Worm (Caenorhabditis elegans) whole organism, young adult: ENCODE results near the gene C39B5.14.

ENCODE experiments used
- B0019.2 ChIP-seq: fragments of 200-800 bp; sonication (Bioruptor generic); conservative IDR thresholded peaks from 2 replicates; pipeline ENCODE4 v1.3.6; 2022; ENCODE audit warnings: missing genetic modification reagents, missing genetic modification characterization, missing compliant biosample characterization
- B0261.1 ChIP-seq: sonication (generic microtip); optimal IDR thresholded peaks from 2 replicates; lab custom pipeline; 2016; ENCODE audit warnings: mild to moderate bottlenecking, missing genetic modification characterization, moderate library complexity, missing compliant biosample characterization
- C17E4.6 ChIP-seq: fragments of 200-800 bp; sonication (Bioruptor generic); IDR thresholded peaks from 2 replicates; pipeline ENCODE4 v1.3.6; 2022; ENCODE audit warnings: missing genetic modification reagents, missing genetic modification characterization, missing compliant biosample characterization
- D2030.7 ChIP-seq: fragments of 200-800 bp; sonication (Bioruptor generic); IDR thresholded peaks from 2 replicates; pipeline ENCODE4 v1.3.6; 2022; ENCODE audit warnings: missing genetic modification reagents, missing genetic modification characterization, missing compliant biosample characterization
- ZK185.1 ChIP-seq: sonication (generic microtip); optimal IDR thresholded peaks from 2 replicates; lab custom pipeline; 2016; ENCODE audit warnings: mild to moderate bottlenecking, missing genetic modification characterization, missing compliant biosample characterization; ENCODE audit not compliant: poor library complexity, severe bottlenecking
- aptf-2 ChIP-seq: fragments of 200-800 bp; sonication (Bioruptor generic); conservative IDR thresholded peaks from 2 replicates; pipeline ENCODE4 v1.3.6; 2022; ENCODE audit warnings: missing genetic modification reagents, missing genetic modification characterization, missing compliant biosample characterization
- aptf-3 ChIP-seq: fragments of 200-800 bp; sonication (Bioruptor generic); IDR thresholded peaks from 2 replicates; pipeline ENCODE4 v1.3.6; 2022; ENCODE audit warnings: missing genetic modification characterization, missing compliant biosample characterization
- attf-5 ChIP-seq: fragments of 200-800 bp; sonication (Bioruptor generic); optimal IDR thresholded peaks from 2 replicates; lab custom pipeline; 2018; ENCODE audit warnings: mild to moderate bottlenecking, missing genetic modification characterization, missing compliant biosample characterization
- ceh-100 ChIP-seq: fragments of 200-800 bp; sonication (Bioruptor generic); IDR thresholded peaks from 2 replicates; pipeline ENCODE4 v1.3.6; 2022; ENCODE audit warnings: missing genetic modification reagents, missing genetic modification characterization, missing compliant biosample characterization
- ceh-58 ChIP-seq: fragments of 200-800 bp; sonication (Bioruptor generic); IDR thresholded peaks from 2 replicates; pipeline ENCODE4 v1.3.6; 2022; ENCODE audit warnings: missing genetic modification characterization, missing compliant biosample characterization
- ceh-91 ChIP-seq: fragments of 200-800 bp; sonication (Bioruptor generic); IDR thresholded peaks from 2 replicates; pipeline ENCODE4 v1.3.6; 2022; ENCODE audit warnings: missing genetic modification reagents, missing genetic modification characterization, missing compliant biosample characterization
- chd-7 ChIP-seq: sonication (generic microtip); optimal IDR thresholded peaks from 2 replicates; lab custom pipeline; 2016; ENCODE audit warnings: mild to moderate bottlenecking, missing genetic modification characterization, moderate library complexity, missing compliant biosample characterization
- egrh-3 ChIP-seq: fragments of 200-800 bp; sonication (Bioruptor generic); IDR thresholded peaks from 2 replicates; pipeline ENCODE4 v1.3.6; 2022; ENCODE audit warnings: missing genetic modification reagents, missing genetic modification characterization, missing compliant biosample characterization
- ekl-4 ChIP-seq: fragments of 200-800 bp; sonication (Bioruptor generic); IDR thresholded peaks from 2 replicates; pipeline ENCODE4 v1.3.6; 2022; ENCODE audit warnings: missing genetic modification reagents, missing genetic modification characterization, missing compliant biosample characterization
- hlh-26 ChIP-seq: fragments of 200-800 bp; sonication (Bioruptor generic); conservative IDR thresholded peaks from 2 replicates; pipeline ENCODE4 v1.3.6; 2022; ENCODE audit warnings: missing genetic modification reagents, missing genetic modification characterization, missing compliant biosample characterization
- hmg-1.2 ChIP-seq: fragments of 200-800 bp; sonication (Bioruptor generic); IDR thresholded peaks from 2 replicates; pipeline ENCODE4 v1.3.6; 2022; ENCODE audit warnings: missing genetic modification reagents, missing genetic modification characterization, missing compliant biosample characterization
- lin-54 ChIP-seq: fragments of 200-800 bp; sonication (Bioruptor generic); optimal IDR thresholded peaks from 2 replicates; lab custom pipeline; 2018; ENCODE audit warnings: mild to moderate bottlenecking, missing genetic modification characterization, missing compliant biosample characterization
- lir-1 ChIP-seq: fragments of 200-800 bp; sonication (Bioruptor generic); conservative IDR thresholded peaks from 2 replicates; pipeline ENCODE4 v1.3.6; 2022; ENCODE audit warnings: missing genetic modification reagents, missing genetic modification characterization, missing compliant biosample characterization
- lsl-1 ChIP-seq: fragments of 200-800 bp; sonication (Bioruptor generic); optimal IDR thresholded peaks from 2 replicates; lab custom pipeline; 2018; ENCODE audit warnings: mild to moderate bottlenecking, missing genetic modification characterization, moderate library complexity, missing compliant biosample characterization
- madf-10 ChIP-seq: sonication (generic microtip); optimal IDR thresholded peaks from 2 replicates; lab custom pipeline; 2016; ENCODE audit warnings: mild to moderate bottlenecking, missing genetic modification characterization, missing compliant biosample characterization
- madf-8 ChIP-seq: fragments of 200-800 bp; sonication (Bioruptor generic); conservative IDR thresholded peaks from 2 replicates; pipeline ENCODE4 v1.3.6; 2022; ENCODE audit warnings: missing genetic modification reagents, missing genetic modification characterization, missing compliant biosample characterization
- mcd-1 ChIP-seq: fragments of 200-800 bp; sonication (Bioruptor generic); IDR thresholded peaks from 2 replicates; pipeline ENCODE4 v1.3.6; 2022; ENCODE audit warnings: missing genetic modification reagents, missing genetic modification characterization, missing compliant biosample characterization
- mxl-1 ChIP-seq: sonication (generic microtip); optimal IDR thresholded peaks from 2 replicates; lab custom pipeline; 2016; ENCODE audit warnings: missing genetic modification characterization, missing compliant biosample characterization
- nhr-27 ChIP-seq: fragments of 200-800 bp; sonication (Bioruptor generic); optimal IDR thresholded peaks from 2 replicates; lab custom pipeline; 2018; ENCODE audit warnings: mild to moderate bottlenecking, missing genetic modification characterization, moderate library complexity, missing compliant biosample characterization
- nhr-80 ChIP-seq: sonication (generic microtip); optimal IDR thresholded peaks from 2 replicates; lab custom pipeline; 2016; ENCODE audit warnings: missing genetic modification characterization, missing compliant biosample characterization
- pbrm-1 ChIP-seq: fragments of 200-800 bp; sonication (Bioruptor generic); IDR thresholded peaks from 2 replicates; pipeline ENCODE4 v1.3.6; 2022; ENCODE audit warnings: missing genetic modification reagents, missing genetic modification characterization, missing compliant biosample characterization
- repo-1 ChIP-seq: sonication (generic microtip); optimal IDR thresholded peaks from 2 replicates; lab custom pipeline; 2017; ENCODE audit warnings: mild to moderate bottlenecking, missing genetic modification characterization, missing compliant biosample characterization
- rpc-1 ChIP-seq, 2 experiments: fragments of 150-350 bp in 1 of 2; sonication (generic microtip) in 1 of 2; optimal IDR thresholded peaks; 2 replicates each; lab custom pipeline; 2014 to 2018; ENCODE audit warnings: missing biosample characterization in 1 of 2, missing genetic modification characterization in 1 of 2, missing genetic modification reagents in 1 of 2, missing genotype in 1 of 2
- sea-2 ChIP-seq: fragments of 200-800 bp; sonication (Bioruptor generic); IDR thresholded peaks from 2 replicates; pipeline ENCODE4 v1.3.6; 2022; ENCODE audit warnings: missing genetic modification characterization, missing compliant biosample characterization
- somi-1 ChIP-seq: fragments of 200-800 bp; sonication (Bioruptor generic); optimal IDR thresholded peaks from 2 replicates; lab custom pipeline; 2018; ENCODE audit warnings: mild to moderate bottlenecking, missing genetic modification characterization, missing compliant biosample characterization
- zfh-2 ChIP-seq: fragments of 200-800 bp; sonication (Bioruptor generic); conservative IDR thresholded peaks from 2 replicates; pipeline ENCODE4 v1.3.6; 2022; ENCODE audit warnings: missing genetic modification reagents, missing genetic modification characterization, missing compliant biosample characterization
- ztf-18 ChIP-seq: sonication (generic microtip); optimal IDR thresholded peaks from 2 replicates; lab custom pipeline; 2016; ENCODE audit warnings: missing genotype, mild to moderate bottlenecking, missing genetic modification characterization, missing compliant biosample characterization
- ztf-28 ChIP-seq: fragments of 200-800 bp; sonication (Bioruptor generic); IDR thresholded peaks from 2 replicates; pipeline ENCODE4 v1.3.6; 2022; ENCODE audit warnings: missing genetic modification reagents, missing genetic modification characterization, missing compliant biosample characterization
- ztf-3 ChIP-seq: fragments of 200-800 bp; sonication (Bioruptor generic); optimal IDR thresholded peaks from 2 replicates; lab custom pipeline; 2018; ENCODE audit warnings: mild to moderate bottlenecking, missing genetic modification characterization, missing compliant biosample characterization

The C39B5.14 gene

ce11 chrIII:2197706-2198105, 13.5 kb upstream of the C39B5.14 start, which contains the start of gene C39B5.6:
TSS of gene C39B5.6 (plus strand) at chrIII:2198006.
- TF ChIP-seq sea-2 (GFP tag; lab: Robert Waterston, UW) = no peak
- no peak for TF ChIP-seq D2030.7 (GFP tag; lab: Robert Waterston, UW)
- 0 out of 2 replicates have a peak, but pooled peaks have one; percentile 4 for TF ChIP-seq mcd-1 (GFP tag; lab: Robert Waterston, UW)
- no peak for TF ChIP-seq nhr-27 (tag; lab: Kevin White, UChicago)

- TF ChIP-seq somi-1 (GFP tag; lab: Kevin White, UChicago) (no peak), ZK185.1 (tag; lab: Kevin White, UChicago) (no peak), ztf-18 (tag; lab: Kevin White, UChicago) (no peak), ceh-100 (GFP tag; lab: Robert Waterston, UW) (no peak), rpc-1 (optimal IDR thresholded peaks at IDR 0.05; lab: Kevin White, UChicago) (no peak), rpc-1 (tag; optimal IDR thresholded peaks at IDR 0.05; lab: Kevin White, UChicago) (no peak), mxl-1 (tag; lab: Kevin White, UChicago) (no peak), attf-5 (GFP tag; lab: Kevin White, UChicago) (no peak), sea-2 (GFP tag; lab: Robert Waterston, UW) (no peak), C17E4.6 (GFP tag; lab: Robert Waterston, UW) (no peak), lin-54 (GFP tag; lab: Kevin White, UChicago) (no peak)
- TF ChIP-seq, all 124 proteins: peak for 0
Measured at ce11 chrIII:2205155-2205554, 6.1 kb upstream of the C39B5.14 start.

ce11 chrIII:2207864-2208263, 3.4 kb upstream of the C39B5.14 start, which contains the start of gene C39B5.5:
TSS of gene C39B5.5 (plus strand) at chrIII:2208164.
- TF ChIP-seq ceh-100 (GFP tag; lab: Robert Waterston, UW) (no peak), egrh-3 (GFP tag; lab: Robert Waterston, UW) (no peak), ceh-58 (GFP tag; lab: Robert Waterston, UW) (no peak), hmg-1.2 (GFP tag; lab: Robert Waterston, UW) (no peak), ztf-3 (no peak), chd-7 (tag; lab: Kevin White, UChicago) (no peak), zfh-2 (GFP tag; lab: Robert Waterston, UW) (no peak), repo-1 (no peak), ztf-18 (tag; lab: Kevin White, UChicago) (no peak), hlh-26 (GFP tag; lab: Robert Waterston, UW) (no peak), madf-8 (GFP tag; lab: Robert Waterston, UW) (no peak), ceh-91 (no peak), B0019.2 (no peak)

DNA sequence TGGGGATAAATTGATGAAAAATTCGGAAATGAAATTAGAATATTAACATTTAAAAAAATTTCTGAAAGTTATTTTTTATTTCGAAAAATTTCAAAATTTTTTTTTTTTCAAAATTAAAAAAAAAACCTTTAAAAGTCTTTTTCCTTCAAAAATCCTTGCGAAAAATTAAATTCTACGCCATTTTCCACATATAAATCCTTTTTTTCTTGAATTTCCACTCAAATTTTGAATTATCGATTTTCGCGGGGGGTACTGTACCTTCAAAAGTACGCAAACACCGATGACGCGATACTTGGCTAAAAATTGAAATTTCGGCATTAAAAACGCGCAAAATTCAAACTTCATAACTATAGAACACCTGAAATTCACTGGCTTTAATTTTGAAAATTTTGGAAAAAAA, 619 bp upstream of the C39B5.14 start:
- TF ChIP-seq ztf-28 (no peak), lsl-1 (GFP tag; lab: Kevin White, UChicago) (peak; percentile 29)

DNA sequence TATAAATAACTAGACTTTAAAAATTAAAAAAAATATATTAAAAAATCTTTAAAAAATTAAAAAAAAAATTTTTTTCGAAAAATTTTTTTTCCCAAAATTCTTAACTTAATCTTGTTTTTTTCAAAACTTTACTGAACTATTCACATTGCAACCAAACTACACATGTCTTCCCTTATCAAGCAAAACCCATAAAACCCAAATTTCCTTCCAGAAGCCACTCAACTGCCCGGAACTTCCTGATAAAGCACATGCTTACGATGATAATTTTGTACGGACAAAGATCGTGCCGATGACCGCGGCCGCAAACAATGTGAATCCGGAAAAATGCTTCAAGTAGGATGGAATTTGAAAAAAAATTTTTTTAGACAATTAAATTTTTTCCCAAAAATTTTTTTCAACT, 1.1 kb downstream of the C39B5.14 start:
- TF ChIP-seq pbrm-1 (GFP tag; lab: Robert Waterston, UW) = no peak
- TF ChIP-seq nhr-80 (tag; lab: Kevin White, UChicago) = peak; percentile 24
- no peak for TF ChIP-seq lir-1 (GFP tag; lab: Robert Waterston, UW)

DNA sequence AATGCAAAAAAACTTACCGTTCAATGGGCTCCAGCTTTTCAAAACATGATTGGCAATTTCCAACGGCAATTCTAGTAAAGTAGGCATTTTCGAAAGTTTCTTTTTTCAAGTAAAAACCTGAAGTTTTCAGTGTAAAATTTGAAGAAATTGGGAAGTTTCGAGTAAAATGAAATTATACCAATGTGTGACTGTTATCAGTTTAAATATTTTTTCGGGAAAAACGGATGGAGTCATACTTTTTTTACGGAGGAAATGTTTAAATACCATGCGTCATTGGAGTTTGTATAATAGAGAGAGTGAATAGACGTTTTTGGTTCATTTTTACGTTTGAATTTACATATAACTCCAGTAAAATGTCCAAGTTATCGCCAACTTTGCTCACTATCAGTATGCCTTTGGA, 8.2 kb downstream of the C39B5.14 start, which contains the start of gene fbxa-12:
fbxa-12 (plus strand) TSS at position 301 of the 400 bp plus-strand sequence.
- TF ChIP-seq lir-1 (GFP tag; lab: Robert Waterston, UW) (no peak), madf-10 (tag; lab: Kevin White, UChicago) (no peak), ekl-4 (no peak), mcd-1 (GFP tag; lab: Robert Waterston, UW) (no peak), aptf-2 (GFP tag; lab: Robert Waterston, UW) (no peak), C17E4.6 (GFP tag; lab: Robert Waterston, UW) (no peak), B0261.1 (tag; lab: Kevin White, UChicago) (no peak), aptf-3 (GFP tag; lab: Robert Waterston, UW) (no peak)
